Worm (Caenorhabditis elegans) whole organism, L1 larva: ENCODE measurements around the gene str-149.

ENCODE experiments used
- C04F5.9 ChIP-seq: sonication (generic microtip); optimal IDR thresholded peaks from 2 replicates; lab custom pipeline; 2016; ENCODE audit warnings: missing genetic modification characterization, missing compliant biosample characterization
- aha-1 ChIP-seq: fragments of 150-350 bp; optimal IDR thresholded peaks from 2 replicates; lab custom pipeline; 2014; ENCODE audit warnings: missing biosample characterization, missing genetic modification characterization
- blmp-1 ChIP-seq: fragments of 150-350 bp; optimal IDR thresholded peaks from 2 replicates; lab custom pipeline; 2014; ENCODE audit warnings: missing biosample characterization, missing genetic modification characterization
- egl-27 ChIP-seq, 2 experiments: fragments of 150-350 bp in 1 of 2; sonication (generic microtip); optimal IDR thresholded peaks; 3 replicates each; lab custom pipeline; 2017 to 2018; ENCODE audit warnings: missing biosample characterization in 2 of 2, missing genetic modification characterization in 2 of 2, missing genetic modification reagents in 2 of 2
- ets-5 ChIP-seq: fragments of 200-800 bp; sonication (Bioruptor generic); IDR thresholded peaks from 2 replicates; pipeline ENCODE4 v1.3.6; 2022; ENCODE audit warnings: missing genetic modification characterization, missing compliant biosample characterization
- jun-1 ChIP-seq: fragments of 150-350 bp; optimal IDR thresholded peaks from 2 replicates; lab custom pipeline; 2014; ENCODE audit warnings: missing biosample characterization, missing genetic modification reagents, missing genetic modification characterization
- mab-9 ChIP-seq: fragments of 200-800 bp; sonication (Bioruptor generic); IDR thresholded peaks from 2 replicates; pipeline ENCODE4 v1.3.6; 2022; ENCODE audit warnings: missing genetic modification reagents, missing genetic modification characterization, missing compliant biosample characterization
- nhr-12 ChIP-seq: sonication (generic microtip); optimal IDR thresholded peaks from 2 replicates; lab custom pipeline; 2017; ENCODE audit warnings: missing biosample characterization, missing genetic modification characterization
- ztf-11 ChIP-seq, 2 experiments: sonication (generic microtip); optimal IDR thresholded peaks; 2 replicates each; lab custom pipeline; 2016 to 2017; ENCODE audit warnings: missing genetic modification characterization in 2 of 2, missing biosample characterization in 1 of 2, missing compliant biosample characterization in 1 of 2

DNA sequence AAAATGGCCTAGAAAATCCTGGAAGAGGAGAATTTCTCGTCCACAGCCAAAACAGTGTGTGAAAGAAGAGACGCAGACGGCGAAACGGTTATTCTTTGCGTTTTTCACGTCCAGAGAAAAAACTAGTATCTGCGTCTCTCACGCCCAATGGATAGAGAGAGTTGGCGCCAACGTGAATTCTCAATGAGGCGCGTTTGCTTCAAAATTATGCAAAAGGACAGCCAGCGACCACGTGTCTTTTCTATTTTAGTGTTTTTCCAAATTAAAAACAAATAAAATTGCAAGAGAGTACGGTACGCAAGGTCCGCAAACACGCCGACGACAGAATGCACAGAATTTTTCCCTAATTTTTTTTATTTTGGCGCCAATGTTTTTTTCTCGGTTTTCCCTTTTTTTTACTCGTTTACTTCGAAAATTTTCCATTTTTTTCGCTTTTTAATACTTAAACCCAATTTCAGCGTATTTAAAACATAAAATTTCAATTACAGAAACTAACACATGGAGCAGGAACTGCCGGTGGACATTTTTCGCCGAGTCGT, 35.3 kb upstream of the str-149 start, which contains the start of gene Y32B12B.2:
- no peak for TF ChIP-seq egl-27 (tag; optimal IDR thresholded peaks at IDR 0.05; lab: Kevin White, UChicago)
- TF ChIP-seq C04F5.9 (tag; lab: Kevin White, UChicago): no peak
- TF ChIP-seq ztf-11 (tag; optimal IDR thresholded peaks at IDR 0.05; lab: Kevin White, UChicago): peak in 1 of 2 experiments; percentile 31
- no peak for TF ChIP-seq nhr-12 (tag; lab: Kevin White, UChicago)
- no peak for TF ChIP-seq jun-1 (tag; lab: Kevin White, UChicago)
- TF ChIP-seq ets-5: no peak
- no peak for TF ChIP-seq blmp-1 (tag; lab: Kevin White, UChicago)
- 0 out of 2 replicates have a peak, but pooled peaks have one; percentile 61 for TF ChIP-seq mab-9 (GFP tag; lab: Robert Waterston, UW)
- TF ChIP-seq aha-1 (tag; lab: Kevin White, UChicago): no peak
